Worm (Caenorhabditis elegans) whole organism, L1 larva: Measurements from ENCODE around the gene Y32H12A.8.

Experiments
- aly-2 ChIP-seq: fragments of 150-350 bp; optimal IDR thresholded peaks from 2 replicates; lab custom pipeline; 2014; ENCODE audit warnings: missing biosample characterization, missing genetic modification characterization
- sox-4 ChIP-seq: sonication (generic microtip); optimal IDR thresholded peaks from 2 replicates; lab custom pipeline; 2016; ENCODE audit warnings: missing genetic modification characterization, missing compliant biosample characterization
- ztf-11 ChIP-seq, 2 experiments: sonication (generic microtip); optimal IDR thresholded peaks; 2 replicates each; lab custom pipeline; 2016 to 2017; ENCODE audit warnings: missing genetic modification characterization in 2 of 2, missing biosample characterization in 1 of 2, missing compliant biosample characterization in 1 of 2

- no peak for TF ChIP-seq sox-4
- TF ChIP-seq aly-2, result no peak
- no peak for TF ChIP-seq ztf-11 (tag; optimal IDR thresholded peaks at IDR 0.05; lab: Kevin White, UChicago)
These were observed 42.3 kb upstream of the Y32H12A.8 start, which contains the start of gene skpt-1 for ce11 chrIII:5448177-5448576.
